Fruit fly (Drosophila melanogaster) whole organism, embryonic: ENCODE data around the gene Reepl1.
A peak's percentile ranks its signal among the peaks of the same experiment; 100 is the strongest.

Experiments
- ATbp ChIP-seq: fragments of 200-800 bp; sonication (Bioruptor generic); optimal IDR thresholded peaks from 2 replicates; lab custom pipeline; 2017; ENCODE audit warnings: missing biosample characterization, mild to moderate bottlenecking, missing genetic modification characterization, missing genetic modification reagents
- B-H2 ChIP-seq: fragments of 200-800 bp; sonication (Bioruptor generic); optimal IDR thresholded peaks from 2 replicates; lab custom pipeline; 2018; ENCODE audit warnings: missing biosample characterization, mild to moderate bottlenecking, missing genetic modification characterization
- BEAF-32 ChIP-seq: fragments of 200-800 bp; sonication (Bioruptor generic); optimal IDR thresholded peaks from 3 replicates; lab custom pipeline; 2017; ENCODE audit warnings: missing biosample characterization, missing genetic modification characterization, mild to moderate bottlenecking, moderate library complexity, missing genetic modification reagents
- Bdp1 ChIP-seq: fragments of 200-800 bp; sonication (Bioruptor generic); optimal IDR thresholded peaks from 3 replicates; lab custom pipeline; 2016; ENCODE audit warnings: missing biosample characterization, missing genetic modification characterization
- CG11456 ChIP-seq: fragments of 200-800 bp; sonication (Bioruptor generic); IDR thresholded peaks from 3 replicates; pipeline ENCODE4 v1.3.6; 2022; ENCODE audit warnings: missing biosample characterization, missing genetic modification characterization
- CG12219 ChIP-seq: fragments of 200-800 bp; sonication (Bioruptor generic); optimal IDR thresholded peaks from 3 replicates; lab custom pipeline; 2018; ENCODE audit warnings: missing biosample characterization, mild to moderate bottlenecking, missing genetic modification characterization
- CG12236 ChIP-seq: fragments of 200-800 bp; sonication (Bioruptor generic); optimal IDR thresholded peaks from 2 replicates; lab custom pipeline; 2016; ENCODE audit warnings: missing biosample characterization, missing genetic modification characterization
- CG16815 ChIP-seq: fragments of 200-800 bp; sonication (Bioruptor generic); optimal IDR thresholded peaks from 3 replicates; lab custom pipeline; 2017; ENCODE audit warnings: missing biosample characterization, mild to moderate bottlenecking, missing genetic modification characterization
- CG17359 ChIP-seq: fragments of 200-800 bp; sonication (Bioruptor generic); optimal IDR thresholded peaks from 3 replicates; lab custom pipeline; 2018; ENCODE audit warnings: missing biosample characterization, mild to moderate bottlenecking, missing genetic modification characterization, moderate library complexity
- CG17568 ChIP-seq: fragments of 200-800 bp; sonication (Bioruptor generic); optimal IDR thresholded peaks from 2 replicates; lab custom pipeline; 2018; ENCODE audit warnings: missing biosample characterization, mild to moderate bottlenecking, missing genetic modification characterization, moderate library complexity
- CG17802 ChIP-seq: fragments of 200-800 bp; sonication (Bioruptor generic); optimal IDR thresholded peaks from 2 replicates; lab custom pipeline; 2018; ENCODE audit warnings: missing biosample characterization, mild to moderate bottlenecking, missing genetic modification characterization, moderate library complexity
- CG1832 ChIP-seq: fragments of 200-800 bp; sonication (Bioruptor generic); optimal IDR thresholded peaks from 2 replicates; lab custom pipeline; 2017; ENCODE audit warnings: missing biosample characterization, mild to moderate bottlenecking, missing genetic modification characterization, inconsistent platforms
- CG2202 ChIP-seq: fragments of 200-800 bp; sonication (Bioruptor generic); optimal IDR thresholded peaks from 2 replicates; lab custom pipeline; 2018; ENCODE audit warnings: missing biosample characterization, mild to moderate bottlenecking, missing genetic modification characterization
- CG4328 ChIP-seq: fragments of 200-800 bp; sonication (Bioruptor generic); optimal IDR thresholded peaks from 3 replicates; lab custom pipeline; 2017; ENCODE audit warnings: missing biosample characterization, missing genetic modification reagents, missing genetic modification characterization
- CG4360 ChIP-seq: fragments of 200-800 bp; sonication (Bioruptor generic); IDR thresholded peaks from 2 replicates; pipeline ENCODE4 v1.3.6; 2022; ENCODE audit warnings: missing biosample characterization, missing genetic modification characterization
- CG43689 ChIP-seq: fragments of 200-800 bp; sonication (Bioruptor generic); IDR thresholded peaks from 2 replicates; pipeline ENCODE4 v1.3.6; 2022; ENCODE audit warnings: missing biosample characterization, missing genetic modification characterization
- CG6683 ChIP-seq: fragments of 200-800 bp; sonication (Bioruptor generic); optimal IDR thresholded peaks from 2 replicates; lab custom pipeline; 2017; ENCODE audit warnings: missing biosample characterization, mild to moderate bottlenecking, missing genetic modification characterization, missing genetic modification reagents
- CG6689 ChIP-seq: fragments of 200-800 bp; sonication (Bioruptor generic); IDR thresholded peaks from 2 replicates; pipeline ENCODE4 v1.3.6; 2022; ENCODE audit warnings: missing biosample characterization, missing genetic modification characterization
- CG8359 ChIP-seq: fragments of 200-800 bp; sonication (Bioruptor generic); optimal IDR thresholded peaks from 2 replicates; lab custom pipeline; 2017; ENCODE audit warnings: missing biosample characterization, mild to moderate bottlenecking, missing genetic modification characterization, borderline replicate concordance
- CG9876 ChIP-seq: fragments of 200-800 bp; sonication (Bioruptor generic); optimal IDR thresholded peaks from 2 replicates; lab custom pipeline; 2016; ENCODE audit warnings: missing biosample characterization, missing genetic modification characterization
- Dll ChIP-seq: fragments of 200-800 bp; sonication (Bioruptor generic); IDR thresholded peaks from 4 replicates; pipeline ENCODE4 v1.3.6; 2022; ENCODE audit warnings: missing biosample characterization, missing genetic modification characterization; ENCODE audit not compliant: partially characterized antibody
- Doc3 ChIP-seq: fragments of 200-800 bp; sonication (Bioruptor generic); IDR thresholded peaks from 3 replicates; pipeline ENCODE4 v1.3.6; 2022; ENCODE audit warnings: missing biosample characterization, missing genetic modification characterization; ENCODE audit not compliant: partially characterized antibody
- Dp ChIP-seq: fragments of 200-800 bp; sonication (Bioruptor generic); optimal IDR thresholded peaks from 2 replicates; lab custom pipeline; 2018; ENCODE audit warnings: missing biosample characterization, mild to moderate bottlenecking, missing genetic modification characterization, moderate library complexity
- ERR ChIP-seq: fragments of 200-800 bp; sonication (Bioruptor generic); optimal IDR thresholded peaks from 2 replicates; lab custom pipeline; 2016; ENCODE audit warnings: missing biosample characterization, missing genetic modification characterization
- HLH4C ChIP-seq: fragments of 200-800 bp; sonication (Bioruptor generic); IDR thresholded peaks from 3 replicates; pipeline ENCODE4 v1.3.6; 2022; ENCODE audit warnings: missing biosample characterization, missing genetic modification characterization; ENCODE audit not compliant: partially characterized antibody
- Hsf ChIP-seq: fragments of 200-800 bp; sonication (Bioruptor generic); optimal IDR thresholded peaks from 3 replicates; lab custom pipeline; 2016; ENCODE audit warnings: missing biosample characterization, missing genetic modification characterization
- Jarid2 ChIP-seq: fragments of 200-800 bp; sonication (Bioruptor generic); optimal IDR thresholded peaks from 3 replicates; lab custom pipeline; 2017; ENCODE audit warnings: mild to moderate bottlenecking, missing biosample characterization, missing genetic modification reagents, missing genetic modification characterization
- Mad ChIP-seq: fragments of 200-800 bp; sonication (Bioruptor generic); optimal IDR thresholded peaks from 2 replicates; lab custom pipeline; 2016; ENCODE audit warnings: missing biosample characterization, missing genetic modification characterization
- Myb ChIP-seq: fragments of 200-800 bp; sonication (Bioruptor generic); optimal IDR thresholded peaks from 2 replicates; lab custom pipeline; 2016; ENCODE audit warnings: missing biosample characterization, missing genetic modification characterization
- Sox100B ChIP-seq: fragments of 200-800 bp; sonication (Bioruptor generic); optimal IDR thresholded peaks from 3 replicates; lab custom pipeline; 2018; ENCODE audit warnings: missing biosample characterization, mild to moderate bottlenecking, missing genetic modification characterization
- aop ChIP-seq: fragments of 200-800 bp; sonication (Bioruptor generic); IDR thresholded peaks from 2 replicates; pipeline ENCODE4 v1.3.6; 2022; ENCODE audit warnings: missing biosample characterization, missing genetic modification characterization
- cg ChIP-seq: fragments of 200-800 bp; sonication (Bioruptor generic); optimal IDR thresholded peaks from 3 replicates; lab custom pipeline; 2019; ENCODE audit warnings: missing biosample characterization, mild to moderate bottlenecking, missing genetic modification characterization, moderate library complexity
- dmrt11E ChIP-seq: fragments of 200-800 bp; sonication (Bioruptor generic); optimal IDR thresholded peaks from 3 replicates; lab custom pipeline; 2018; ENCODE audit warnings: missing biosample characterization, mild to moderate bottlenecking, missing genetic modification characterization, moderate library complexity
- emc ChIP-seq: fragments of 200-800 bp; sonication (Bioruptor generic); optimal IDR thresholded peaks from 2 replicates; lab custom pipeline; 2016; ENCODE audit warnings: missing biosample characterization, missing genetic modification characterization
- en ChIP-seq: fragments of 200-800 bp; sonication (Bioruptor generic); optimal IDR thresholded peaks from 2 replicates; lab custom pipeline; 2016; ENCODE audit warnings: missing biosample characterization, missing genetic modification characterization
- esg ChIP-seq: fragments of 200-800 bp; sonication (Bioruptor generic); conservative IDR thresholded peaks from 2 replicates; pipeline ENCODE4 v1.3.6; 2022; ENCODE audit warnings: missing biosample characterization, missing genetic modification characterization
- ewg ChIP-seq: fragments of 200-800 bp; sonication (Bioruptor generic); optimal IDR thresholded peaks from 3 replicates; lab custom pipeline; 2017; ENCODE audit warnings: mild to moderate bottlenecking, missing biosample characterization, missing genetic modification reagents, missing genetic modification characterization
- fd102C ChIP-seq: fragments of 200-800 bp; sonication (Bioruptor generic); optimal IDR thresholded peaks from 2 replicates; lab custom pipeline; 2018; ENCODE audit warnings: missing biosample characterization, mild to moderate bottlenecking, missing genetic modification characterization, moderate library complexity
- grau ChIP-seq: fragments of 200-800 bp; optimal IDR thresholded peaks from 3 replicates; lab custom pipeline; 2019; ENCODE audit warnings: missing biosample characterization, mild to moderate bottlenecking, missing genetic modification characterization, moderate library complexity
- jumu ChIP-seq: fragments of 200-800 bp; sonication (Bioruptor generic); optimal IDR thresholded peaks from 3 replicates; lab custom pipeline; 2016; ENCODE audit warnings: missing biosample characterization, missing genetic modification characterization
- ken ChIP-seq: fragments of 200-800 bp; sonication (Bioruptor generic); IDR thresholded peaks from 3 replicates; pipeline ENCODE4 v1.3.6; 2022; ENCODE audit warnings: missing biosample characterization, missing genetic modification characterization
- lola ChIP-seq, 3 experiments: fragments of >200 bp in 2 of 3; fragments of 200-800 bp in 1 of 3; sonication (Bioruptor generic) in 1 of 3; optimal IDR thresholded peaks; 2 replicates each; lab custom pipeline; 2017 to 2019; ENCODE audit warnings: missing biosample characterization in 3 of 3, missing genetic modification characterization in 3 of 3, mild to moderate bottlenecking in 1 of 3, moderate library complexity in 1 of 3
- mld ChIP-seq: fragments of 200-800 bp; sonication (Bioruptor generic); IDR thresholded peaks from 3 replicates; pipeline ENCODE4 v1.3.6; 2022; ENCODE audit warnings: missing biosample characterization, missing genetic modification characterization; ENCODE audit not compliant: partially characterized antibody
- prd ChIP-seq, 3 experiments: fragments of >200 bp in 2 of 3; fragments of 200-800 bp in 1 of 3; sonication (Bioruptor generic) in 1 of 3; optimal IDR thresholded peaks in 2 of 3; IDR thresholded peaks in 1 of 3; 2 replicates in 2 of 3; 3 replicates in 1 of 3; pipeline versions ENCODE4 v1.3.6 to Lab custom; 2017 to 2022; ENCODE audit warnings: missing biosample characterization in 1 of 3, missing genetic modification characterization in 1 of 3
- rib ChIP-seq: fragments of 200-800 bp; sonication (Bioruptor generic); IDR thresholded peaks from 2 replicates; pipeline ENCODE4 v1.3.6; 2022; ENCODE audit warnings: missing biosample characterization, missing genetic modification characterization
- slp2 ChIP-seq: fragments of 200-800 bp; sonication (Bioruptor generic); optimal IDR thresholded peaks from 2 replicates; lab custom pipeline; 2016; ENCODE audit warnings: missing biosample characterization, missing genetic modification characterization
- so ChIP-seq: fragments of 200-800 bp; sonication (Bioruptor generic); IDR thresholded peaks from 3 replicates; pipeline ENCODE4 v1.3.6; 2022; ENCODE audit warnings: missing biosample characterization, missing genetic modification characterization

Gene Reepl1

dm6 chrX:11621866-11622648 lies 49.5 kb downstream of the Reepl1 start, which contains the start of gene Ptp10D (continued):
- peak; percentile 52; the same call in 1 of the 3 replicates for TF ChIP-seq so (GFP tag; lab: Robert Waterston, UW)
- peak; percentile 8 for TF ChIP-seq grau (tag; lab: Kevin White, UChicago)
- peak; percentile 74 for TF ChIP-seq Dp (GFP tag; lab: Kevin White, UChicago)
- TF ChIP-seq cg (GFP tag; lab: Kevin White, UChicago) = peak; percentile 86
- no peak for TF ChIP-seq CG9876 (GFP tag; lab: Kevin White, UChicago)
- TF ChIP-seq Mad (GFP tag; lab: Kevin White, UChicago) = no peak
- TF ChIP-seq HLH4C (GFP tag; lab: Robert Waterston, UW) = peak; percentile 85
- no peak for TF ChIP-seq CG12219 (GFP tag; lab: Kevin White, UChicago)
- TF ChIP-seq Hsf = no peak
- peak; percentile 89 for TF ChIP-seq mld (GFP tag; lab: Robert Waterston, UW)
- TF ChIP-seq ken (GFP tag; lab: Robert Waterston, UW) = peak; percentile 33; the same call in 1 of the 3 replicates
- TF ChIP-seq emc = no peak
- no peak for TF ChIP-seq CG43689
- TF ChIP-seq ewg (GFP tag; lab: Kevin White, UChicago) = peak; percentile 30
- TF ChIP-seq CG17802 (tag; lab: Kevin White, UChicago) = no peak
- TF ChIP-seq Bdp1 (GFP tag; lab: Kevin White, UChicago) = peak; percentile 21
- no peak for TF ChIP-seq CG6689
- TF ChIP-seq en (GFP tag; lab: Kevin White, UChicago) = peak; percentile 2
- no peak for TF ChIP-seq prd (optimal IDR thresholded peaks at IDR 0.05; lab: Kevin White, UChicago)
- TF ChIP-seq prd (GFP tag; IDR thresholded peaks at IDR 0.05; lab: Robert Waterston, UW) = no peak
- TF ChIP-seq CG1832 (GFP tag; lab: Kevin White, UChicago) = no peak
- TF ChIP-seq slp2 (GFP tag; lab: Kevin White, UChicago) = no peak
- TF ChIP-seq CG8359 = no peak
- TF ChIP-seq rib (GFP tag; lab: Robert Waterston, UW) = peak; percentile 66; the same call in 1 of the 2 replicates
- no peak for TF ChIP-seq CG4328
- TF ChIP-seq Sox100B = no peak
- no peak for TF ChIP-seq ERR (GFP tag; lab: Kevin White, UChicago)
- peak; percentile 89 for TF ChIP-seq BEAF-32 (GFP tag; lab: Kevin White, UChicago)
- 0 out of 3 replicates have a peak, but pooled peaks have one; percentile 26 for TF ChIP-seq CG11456
- peak; percentile 92 for TF ChIP-seq Myb
- peak; percentile 72; the same call in 2 of the 3 replicates for TF ChIP-seq Doc3
- no peak for TF ChIP-seq jumu (GFP tag; lab: Kevin White, UChicago)
- no peak for TF ChIP-seq CG17568
- TF ChIP-seq CG4360 (GFP tag; lab: Robert Waterston, UW) = no peak
- no peak for TF ChIP-seq fd102C
- peak; percentile 8 for TF ChIP-seq ATbp (GFP tag; lab: Kevin White, UChicago)
- no peak for TF ChIP-seq dmrt11E (tag; lab: Kevin White, UChicago)
- peak; percentile 97 for TF ChIP-seq Jarid2 (GFP tag; lab: Kevin White, UChicago)
- no peak for TF ChIP-seq CG6683 (GFP tag; lab: Kevin White, UChicago)
- peak; percentile 45 for TF ChIP-seq B-H2 (GFP tag; lab: Kevin White, UChicago)
- no peak for TF ChIP-seq esg (GFP tag; lab: Robert Waterston, UW)
- no peak for TF ChIP-seq CG2202 (tag; lab: Kevin White, UChicago)
- TF ChIP-seq CG17359 (tag; lab: Kevin White, UChicago) = no peak
- TF ChIP-seq CG16815 (GFP tag; lab: Kevin White, UChicago) = no peak
- TF ChIP-seq lola (GFP tag; optimal IDR thresholded peaks at IDR 0.05; lab: Kevin White, UChicago) = no peak
- no peak for TF ChIP-seq CG12236 (GFP tag; lab: Kevin White, UChicago)
- peak; percentile 83; the same call in 3 of the 4 replicates for TF ChIP-seq Dll (GFP tag; lab: Robert Waterston, UW)
- no peak for TF ChIP-seq aop
